Worm (Caenorhabditis elegans) whole organism, L4/young adult: Measurements from ENCODE around the gene clec-86.

Experiments
- W03F9.2 ChIP-seq: fragments of 150-350 bp; optimal IDR thresholded peaks from 2 replicates; lab custom pipeline; 2014; ENCODE audit warnings: missing biosample characterization, missing genetic modification characterization
- dao-5 ChIP-seq: sonication (generic microtip); optimal IDR thresholded peaks from 2 replicates; lab custom pipeline; 2016; ENCODE audit warnings: missing genotype, missing genetic modification characterization, moderate library complexity, missing compliant biosample characterization
- him-1 ChIP-seq: sonication (generic microtip); optimal IDR thresholded peaks from 2 replicates; lab custom pipeline; 2016; ENCODE audit warnings: missing genotype, missing genetic modification reagents, missing genetic modification characterization, missing compliant biosample characterization

clec-86 gene

ce11 chrX:7181627-7182026, 42.0 kb downstream of the clec-86 start:
- TF ChIP-seq dao-5 (tag; lab: Kevin White, UChicago) (no peak), W03F9.2 (tag; lab: Kevin White, UChicago) (peak; percentile 83), him-1 (tag; lab: Kevin White, UChicago) (no peak)

ce11 chrX:7187602-7188001, 47.9 kb downstream of the clec-86 start, which contains the start of gene C55B6.4:
Gene C55B6.4 (minus strand): TSS chrX:7187702.
- TF ChIP-seq him-1 (tag; lab: Kevin White, UChicago): no peak
- no peak for TF ChIP-seq dao-5 (tag; lab: Kevin White, UChicago)
- no peak for TF ChIP-seq W03F9.2 (tag; lab: Kevin White, UChicago)
